Fruit fly (Drosophila melanogaster): Measurements from ENCODE around the gene CG7065.

Gene CG7065

DNA sequence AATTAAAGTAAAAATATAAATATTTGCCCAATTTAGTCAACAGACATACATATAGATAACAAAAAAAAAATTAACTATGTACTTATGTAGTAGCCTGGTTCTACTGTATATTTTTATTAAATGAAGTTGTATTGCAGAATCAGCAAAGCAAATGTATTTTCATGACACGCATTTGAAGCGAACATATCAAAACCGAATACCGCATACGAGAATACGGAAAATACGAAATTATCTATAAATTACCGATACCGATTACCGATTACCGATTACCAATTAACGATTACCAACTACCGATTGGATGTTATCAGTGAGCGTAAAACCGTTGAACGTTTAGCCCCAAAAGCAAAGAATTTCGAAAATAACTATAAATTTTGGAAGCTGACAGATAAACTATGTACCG lies 45.1 kb downstream of the CG7065 start:
- TF ChIP-seq CG8301 (tag; optimal IDR thresholded peaks at IDR 0.05) (no peak), Pif1A (GFP tag; optimal IDR thresholded peaks at IDR 0.05) (no peak), CG17806 (tag; optimal IDR thresholded peaks at IDR 0.05) (no peak), CG12605 (GFP tag; IDR thresholded peaks at IDR 0.05) (no peak)

dm6 chrX:9190555-9191184 lies 48.4 kb downstream of the CG7065 start, which contains the start of gene CG12115:
CG12115 (minus strand) TSS chrX:9190605.
- TF ChIP-seq Pif1B (GFP tag; optimal IDR thresholded peaks at IDR 0.05) (no peak), CG34367 (tag; optimal IDR thresholded peaks at IDR 0.05) (no peak), Snoo (tag; optimal IDR thresholded peaks at IDR 0.05) (no peak), CG14655 (GFP tag; optimal IDR thresholded peaks at IDR 0.05) (no peak), gl (tag; optimal IDR thresholded peaks at IDR 0.05) (no peak), CG13204 (GFP tag; optimal IDR thresholded peaks at IDR 0.05) (no peak), rn (GFP tag; IDR thresholded peaks at IDR 0.05) (no peak), CG8159 (tag; optimal IDR thresholded peaks at IDR 0.05) (no peak)

dm6 chrX:9191357-9191756 lies 49.1 kb downstream of the CG7065 start, which contains the start of gene CG12057:
CG12057 (plus strand) TSS chrX:9191657.
- TF ChIP-seq CG8159 (tag; optimal IDR thresholded peaks at IDR 0.05) = no peak
- TF ChIP-seq CG9948 (tag; optimal IDR thresholded peaks at IDR 0.05) = no peak
- no peak for TF ChIP-seq CG15710 (tag; optimal IDR thresholded peaks at IDR 0.05)

DNA sequence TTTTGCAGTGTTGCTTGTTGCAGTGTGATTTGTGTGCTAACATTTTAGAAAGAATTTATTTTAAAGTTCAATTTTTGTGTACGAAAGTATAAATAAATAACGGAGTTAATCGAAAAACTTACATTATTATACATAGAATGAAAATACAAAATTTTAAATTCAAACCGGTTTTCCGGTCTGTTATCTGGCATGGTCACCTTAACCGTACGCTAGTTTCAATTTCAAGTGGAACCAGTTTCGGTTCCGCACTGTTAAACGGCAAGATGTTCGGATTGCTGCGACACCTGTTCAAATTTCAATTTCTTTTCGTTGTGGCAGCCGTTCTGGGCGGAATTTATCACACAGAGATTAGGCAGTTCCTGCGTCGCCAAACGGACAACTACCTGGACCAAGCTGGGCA lies 50.1 kb downstream of the CG7065 start, which contains the start of gene CG12056:
Gene CG12056 (plus strand): TSS at position 241 of the 400 bp plus-strand sequence.
- no peak for TF ChIP-seq Pif1B (GFP tag; optimal IDR thresholded peaks at IDR 0.05)
- no peak for TF ChIP-seq CG14655 (GFP tag; optimal IDR thresholded peaks at IDR 0.05)
- TF ChIP-seq CG8301 (tag; optimal IDR thresholded peaks at IDR 0.05) = no peak
- TF ChIP-seq CG13204 (GFP tag; optimal IDR thresholded peaks at IDR 0.05) = no peak
- no peak for TF ChIP-seq Snoo (tag; optimal IDR thresholded peaks at IDR 0.05)
- no peak for TF ChIP-seq CG17806 (tag; optimal IDR thresholded peaks at IDR 0.05)
- TF ChIP-seq CG4496 (GFP tag; IDR thresholded peaks at IDR 0.05) = no peak
- no peak for TF ChIP-seq EcR (GFP tag; optimal IDR thresholded peaks at IDR 0.05)

DNA sequence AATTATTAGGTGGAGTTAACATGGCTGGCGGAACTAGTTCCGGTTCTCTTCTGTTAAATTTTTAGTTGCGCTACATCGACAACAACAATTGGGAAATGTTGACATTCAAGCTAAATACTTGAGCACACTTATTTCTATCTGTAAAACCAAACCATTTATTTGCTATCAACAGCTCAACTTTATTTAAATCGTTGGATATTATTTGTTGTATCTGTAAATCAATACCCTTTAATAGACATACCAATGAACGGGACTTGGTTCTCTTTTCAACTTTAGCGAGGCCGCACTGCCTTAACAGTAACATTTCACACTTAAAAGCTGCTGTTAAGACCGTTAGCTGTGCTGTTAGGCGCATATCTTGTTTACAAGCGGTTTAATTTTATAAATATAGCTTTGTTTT lies 51.3 kb downstream of the CG7065 start, which contains the start of gene CG12106:
Gene CG12106 (plus strand): TSS at position 295 of the 400 bp plus-strand sequence.
- TF ChIP-seq fd96Ca (GFP tag; IDR thresholded peaks at IDR 0.05) (no peak), Snoo (tag; optimal IDR thresholded peaks at IDR 0.05) (peak; percentile 23), CG14655 (GFP tag; optimal IDR thresholded peaks at IDR 0.05) (no peak), CG9948 (tag; optimal IDR thresholded peaks at IDR 0.05) (peak; percentile 25), D1 (tag; optimal IDR thresholded peaks at IDR 0.05) (no peak), CG32121 (GFP tag; IDR thresholded peaks at IDR 0.05) (peak; percentile 27; the same call in 1 of the 2 replicates), gl (tag; optimal IDR thresholded peaks at IDR 0.05) (no peak), CG34367 (tag; optimal IDR thresholded peaks at IDR 0.05) (peak; percentile 26), CG8159 (tag; optimal IDR thresholded peaks at IDR 0.05) (no peak), CG8301 (tag; optimal IDR thresholded peaks at IDR 0.05) (peak; percentile 53), Pif1A (GFP tag; optimal IDR thresholded peaks at IDR 0.05) (no peak), Ets98B (GFP tag; IDR thresholded peaks at IDR 0.05) (no peak), Pif1B (GFP tag; optimal IDR thresholded peaks at IDR 0.05) (no peak), CG17806 (tag; optimal IDR thresholded peaks at IDR 0.05) (peak; percentile 40), CG10348 (GFP tag; IDR thresholded peaks at IDR 0.05) (peak; percentile 21; the same call in 1 of the 2 replicates), CG4496 (GFP tag; IDR thresholded peaks at IDR 0.05) (peak; percentile 56; the same call in 1 of the 3 replicates), EcR (GFP tag; optimal IDR thresholded peaks at IDR 0.05) (no peak), rn (GFP tag; IDR thresholded peaks at IDR 0.05) (0 out of 2 replicates have a peak, but pooled peaks have one; percentile 20), CG15710 (tag; optimal IDR thresholded peaks at IDR 0.05) (peak; percentile 54), CG13204 (GFP tag; optimal IDR thresholded peaks at IDR 0.05) (no peak), CG12605 (GFP tag; IDR thresholded peaks at IDR 0.05) (no peak)

DNA sequence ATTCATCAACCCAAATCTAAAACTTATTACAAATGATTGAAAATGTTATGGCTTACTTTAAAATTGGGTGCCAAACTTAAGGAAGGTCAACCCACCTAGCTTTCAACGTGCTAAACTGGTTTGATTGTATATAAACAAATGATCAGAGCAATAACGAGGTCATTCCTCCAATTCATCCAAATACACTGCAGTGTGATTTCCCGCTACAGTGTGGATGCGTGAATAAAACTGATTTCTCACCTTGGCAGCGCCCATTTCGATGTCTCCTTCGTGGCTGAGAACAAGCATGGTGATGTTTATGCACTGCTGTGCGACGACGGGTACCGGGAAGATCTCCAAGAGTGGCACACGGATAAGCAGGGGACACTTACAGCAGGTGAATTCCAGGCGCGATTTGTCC lies 53.0 kb downstream of the CG7065 start:
- TF ChIP-seq CG12605 (GFP tag; IDR thresholded peaks at IDR 0.05) = no peak
- TF ChIP-seq CG32121 (GFP tag; IDR thresholded peaks at IDR 0.05) = no peak
- TF ChIP-seq Pif1A (GFP tag; optimal IDR thresholded peaks at IDR 0.05) = no peak
- TF ChIP-seq fd96Ca (GFP tag; IDR thresholded peaks at IDR 0.05) = no peak
- TF ChIP-seq CG17806 (tag; optimal IDR thresholded peaks at IDR 0.05) = no peak
- TF ChIP-seq rn (GFP tag; IDR thresholded peaks at IDR 0.05) = no peak
- no peak for TF ChIP-seq Snoo (tag; optimal IDR thresholded peaks at IDR 0.05)
- no peak for TF ChIP-seq CG13204 (GFP tag; optimal IDR thresholded peaks at IDR 0.05)
- TF ChIP-seq Ets98B (GFP tag; IDR thresholded peaks at IDR 0.05) = no peak
- no peak for TF ChIP-seq Pif1B (GFP tag; optimal IDR thresholded peaks at IDR 0.05)
- TF ChIP-seq CG15710 (tag; optimal IDR thresholded peaks at IDR 0.05) = no peak
- TF ChIP-seq CG9948 (tag; optimal IDR thresholded peaks at IDR 0.05) = no peak
- TF ChIP-seq CG8301 (tag; optimal IDR thresholded peaks at IDR 0.05) = no peak
- no peak for TF ChIP-seq CG14655 (GFP tag; optimal IDR thresholded peaks at IDR 0.05)
- no peak for TF ChIP-seq CG8159 (tag; optimal IDR thresholded peaks at IDR 0.05)
- TF ChIP-seq CG34367 (tag; optimal IDR thresholded peaks at IDR 0.05) = no peak
- TF ChIP-seq CG4496 (GFP tag; IDR thresholded peaks at IDR 0.05) = no peak

Data from whole organism, pupa.